Fruit fly (Drosophila melanogaster) whole organism, embryonic: ENCODE results near the gene Mgat3.

Experiments used
- Antp ChIP-seq: fragments of 200-800 bp; sonication (Bioruptor generic); optimal IDR thresholded peaks from 3 replicates; lab custom pipeline; 2016; ENCODE audit warnings: missing biosample characterization, missing genetic modification characterization
- B-H2 ChIP-seq: fragments of 200-800 bp; sonication (Bioruptor generic); optimal IDR thresholded peaks from 2 replicates; lab custom pipeline; 2018; ENCODE audit warnings: missing biosample characterization, mild to moderate bottlenecking, missing genetic modification characterization
- CG1024 ChIP-seq: fragments of 200-800 bp; sonication (Bioruptor generic); IDR thresholded peaks from 2 replicates; pipeline ENCODE4 v1.3.6; 2022; ENCODE audit warnings: missing biosample characterization, missing genetic modification characterization
- CG10654 ChIP-seq: fragments of 200-800 bp; sonication (Bioruptor generic); optimal IDR thresholded peaks from 2 replicates; lab custom pipeline; 2016; ENCODE audit warnings: missing biosample characterization, missing genetic modification characterization
- CG11695 ChIP-seq: fragments of 200-800 bp; sonication (Bioruptor generic); IDR thresholded peaks from 3 replicates; pipeline ENCODE4 v1.3.6; 2022; ENCODE audit warnings: missing biosample characterization, missing genetic modification characterization
- CG14050 ChIP-seq: fragments of 200-800 bp; sonication (Bioruptor generic); IDR thresholded peaks from 3 replicates; pipeline ENCODE4 v1.3.6; 2022; ENCODE audit warnings: missing biosample characterization, missing genetic modification characterization
- CG15696 ChIP-seq: fragments of 200-800 bp; sonication (Bioruptor generic); optimal IDR thresholded peaks from 2 replicates; lab custom pipeline; 2019; ENCODE audit warnings: missing biosample characterization, mild to moderate bottlenecking, missing genetic modification characterization, moderate library complexity
- CG1603 ChIP-seq: fragments of 200-800 bp; sonication (Bioruptor generic); optimal IDR thresholded peaks from 2 replicates; lab custom pipeline; 2019; ENCODE audit warnings: missing biosample characterization, mild to moderate bottlenecking, missing genetic modification characterization, moderate library complexity
- CG16813 ChIP-seq: fragments of 200-800 bp; sonication (Bioruptor generic); IDR thresholded peaks from 3 replicates; pipeline ENCODE4 v1.3.6; 2022; ENCODE audit warnings: missing biosample characterization, missing genetic modification characterization; ENCODE audit not compliant: partially characterized antibody
- CG16863 ChIP-seq: fragments of 200-800 bp; sonication (Bioruptor generic); optimal IDR thresholded peaks from 3 replicates; lab custom pipeline; 2016; ENCODE audit warnings: missing biosample characterization, missing genetic modification characterization
- CG17359 ChIP-seq: fragments of 200-800 bp; sonication (Bioruptor generic); optimal IDR thresholded peaks from 3 replicates; lab custom pipeline; 2018; ENCODE audit warnings: missing biosample characterization, mild to moderate bottlenecking, missing genetic modification characterization, moderate library complexity
- CG2875 ChIP-seq: fragments of 200-800 bp; sonication (Bioruptor generic); optimal IDR thresholded peaks from 2 replicates; lab custom pipeline; 2017; ENCODE audit warnings: missing biosample characterization, mild to moderate bottlenecking, missing genetic modification characterization, missing genetic modification reagents
- CG3281 ChIP-seq: fragments of 200-800 bp; sonication (Bioruptor generic); optimal IDR thresholded peaks from 3 replicates; lab custom pipeline; 2017; ENCODE audit warnings: missing biosample characterization, mild to moderate bottlenecking, missing genetic modification characterization
- CG4730 ChIP-seq: fragments of 200-800 bp; sonication (Bioruptor generic); IDR thresholded peaks from 2 replicates; pipeline ENCODE4 v1.3.6; 2022; ENCODE audit warnings: missing biosample characterization, missing genetic modification characterization
- CG5245 ChIP-seq: fragments of 200-800 bp; sonication (Bioruptor generic); optimal IDR thresholded peaks from 3 replicates; lab custom pipeline; 2016; ENCODE audit warnings: missing biosample characterization, missing genetic modification characterization
- CG6272 ChIP-seq: fragments of 200-800 bp; sonication (Bioruptor generic); IDR thresholded peaks from 2 replicates; pipeline ENCODE4 v1.3.6; 2022; ENCODE audit warnings: missing biosample characterization, missing genetic modification characterization
- CG7786 ChIP-seq: fragments of 200-800 bp; sonication (Bioruptor generic); optimal IDR thresholded peaks from 2 replicates; lab custom pipeline; 2016; ENCODE audit warnings: missing biosample characterization, missing genetic modification characterization
- CG9727 ChIP-seq: fragments of 200-800 bp; sonication (Bioruptor generic); optimal IDR thresholded peaks from 3 replicates; lab custom pipeline; 2017; ENCODE audit warnings: missing biosample characterization, mild to moderate bottlenecking, missing genetic modification characterization
- Camta ChIP-seq: fragments of 200-800 bp; sonication (Bioruptor generic); optimal IDR thresholded peaks from 2 replicates; lab custom pipeline; 2016; ENCODE audit warnings: missing biosample characterization, missing genetic modification characterization
- CoRest ChIP-seq: fragments of 200-800 bp; sonication (Bioruptor generic); optimal IDR thresholded peaks from 3 replicates; lab custom pipeline; 2018; ENCODE audit warnings: missing biosample characterization, mild to moderate bottlenecking, missing genetic modification characterization, moderate library complexity
- Dad ChIP-seq: fragments of 200-800 bp; sonication (Bioruptor generic); optimal IDR thresholded peaks from 3 replicates; lab custom pipeline; 2016; ENCODE audit warnings: missing biosample characterization, missing genetic modification characterization
- Fer1 ChIP-seq: fragments of 200-800 bp; sonication (Bioruptor generic); optimal IDR thresholded peaks from 2 replicates; lab custom pipeline; 2017; ENCODE audit warnings: missing biosample characterization, mild to moderate bottlenecking, missing genetic modification characterization
- Fer3 ChIP-seq: fragments of 200-800 bp; sonication (Bioruptor generic); optimal IDR thresholded peaks from 2 replicates; lab custom pipeline; 2018; ENCODE audit warnings: missing biosample characterization, mild to moderate bottlenecking, missing genetic modification characterization, moderate library complexity
- HLH3B ChIP-seq: fragments of 200-800 bp; sonication (Bioruptor generic); IDR thresholded peaks from 2 replicates; pipeline ENCODE4 v1.3.6; 2022; ENCODE audit warnings: missing biosample characterization, missing genetic modification characterization
- Hsf ChIP-seq: fragments of 200-800 bp; sonication (Bioruptor generic); optimal IDR thresholded peaks from 3 replicates; lab custom pipeline; 2016; ENCODE audit warnings: missing biosample characterization, missing genetic modification characterization
- Med ChIP-seq: fragments of 200-800 bp; sonication (Bioruptor generic); peaks from one replicate; lab custom pipeline; 2016; ENCODE audit warnings: missing biosample characterization, missing genetic modification characterization, mild to moderate bottlenecking, inconsistent platforms, moderate library complexity
- Mes4 ChIP-seq: fragments of 200-800 bp; sonication (Bioruptor generic); optimal IDR thresholded peaks from 2 replicates; lab custom pipeline; 2016; ENCODE audit warnings: missing biosample characterization, missing genetic modification characterization
- Nf-YA ChIP-seq: fragments of 200-800 bp; sonication (Bioruptor generic); IDR thresholded peaks from 2 replicates; pipeline ENCODE4 v1.3.6; 2022; ENCODE audit warnings: missing biosample characterization, missing genetic modification characterization
- NfI ChIP-seq: fragments of 200-800 bp; sonication (Bioruptor generic); optimal IDR thresholded peaks from 3 replicates; lab custom pipeline; 2018; ENCODE audit warnings: missing biosample characterization, mild to moderate bottlenecking, missing genetic modification characterization, moderate library complexity
- Spps ChIP-seq: fragments of 200-800 bp; sonication (Bioruptor generic); optimal IDR thresholded peaks from 2 replicates; lab custom pipeline; 2018; ENCODE audit warnings: missing biosample characterization, mild to moderate bottlenecking, missing genetic modification characterization
- ara ChIP-seq: fragments of 200-800 bp; sonication (Bioruptor generic); IDR thresholded peaks from 2 replicates; pipeline ENCODE4 v1.3.6; 2022; ENCODE audit warnings: missing biosample characterization, missing genetic modification characterization
- chif ChIP-seq, 2 experiments: fragments of 200-800 bp; sonication (Bioruptor generic); optimal IDR thresholded peaks; 3 replicates each; lab custom pipeline; 2016; ENCODE audit warnings: missing biosample characterization in 2 of 2, missing genetic modification characterization in 2 of 2
- dati ChIP-seq: fragments of 200-800 bp; sonication (Bioruptor generic); IDR thresholded peaks from 2 replicates; pipeline ENCODE4 v1.3.6; 2022; ENCODE audit warnings: missing biosample characterization, missing genetic modification characterization
- ftz-f1 ChIP-seq: fragments of 200-800 bp; sonication (Bioruptor generic); optimal IDR thresholded peaks from 2 replicates; lab custom pipeline; 2016; ENCODE audit warnings: missing biosample characterization, missing genetic modification characterization
- grn ChIP-seq: fragments of 200-800 bp; sonication (Bioruptor generic); optimal IDR thresholded peaks from 3 replicates; lab custom pipeline; 2017; ENCODE audit warnings: missing biosample characterization, missing genetic modification characterization
- her ChIP-seq: fragments of 200-800 bp; sonication (Bioruptor generic); optimal IDR thresholded peaks from 2 replicates; lab custom pipeline; 2016; ENCODE audit warnings: missing biosample characterization, missing genetic modification characterization
- ken ChIP-seq: fragments of 200-800 bp; sonication (Bioruptor generic); IDR thresholded peaks from 3 replicates; pipeline ENCODE4 v1.3.6; 2022; ENCODE audit warnings: missing biosample characterization, missing genetic modification characterization
- knrl ChIP-seq: fragments of 200-800 bp; sonication (Bioruptor generic); IDR thresholded peaks from 3 replicates; pipeline ENCODE4 v1.3.6; 2022; ENCODE audit warnings: missing biosample characterization, missing genetic modification characterization; ENCODE audit not compliant: partially characterized antibody
- lmd ChIP-seq: fragments of 200-800 bp; sonication (Bioruptor generic); IDR thresholded peaks from 2 replicates; pipeline ENCODE4 v1.3.6; 2022; ENCODE audit warnings: missing biosample characterization, missing genetic modification characterization
- mam ChIP-seq: fragments of 200-800 bp; sonication (Bioruptor generic); optimal IDR thresholded peaks from 3 replicates; lab custom pipeline; 2016; ENCODE audit warnings: missing biosample characterization, missing genetic modification characterization
- nerfin-1 ChIP-seq: fragments of 200-800 bp; sonication (Bioruptor generic); optimal IDR thresholded peaks from 3 replicates; lab custom pipeline; 2019; ENCODE audit warnings: missing biosample characterization, mild to moderate bottlenecking, missing genetic modification characterization, moderate library complexity
- nmo ChIP-seq: fragments of 200-800 bp; sonication (Bioruptor generic); optimal IDR thresholded peaks from 2 replicates; lab custom pipeline; 2018; ENCODE audit warnings: missing biosample characterization, mild to moderate bottlenecking, missing genetic modification characterization, moderate library complexity
- pb ChIP-seq: fragments of 200-800 bp; sonication (Bioruptor generic); optimal IDR thresholded peaks from 3 replicates; lab custom pipeline; 2016; ENCODE audit warnings: missing biosample characterization, missing genetic modification characterization
- pnt ChIP-seq: fragments of 200-800 bp; sonication (Bioruptor generic); optimal IDR thresholded peaks from 3 replicates; lab custom pipeline; 2016; ENCODE audit warnings: missing biosample characterization, missing genetic modification characterization
- rib ChIP-seq: fragments of 200-800 bp; sonication (Bioruptor generic); IDR thresholded peaks from 2 replicates; pipeline ENCODE4 v1.3.6; 2022; ENCODE audit warnings: missing biosample characterization, missing genetic modification characterization
- slbo ChIP-seq: fragments of 200-800 bp; sonication (Bioruptor generic); IDR thresholded peaks from 2 replicates; pipeline ENCODE4 v1.3.6; 2022; ENCODE audit warnings: missing biosample characterization, missing genetic modification characterization
- sug ChIP-seq: fragments of 200-800 bp; optimal IDR thresholded peaks from 2 replicates; lab custom pipeline; 2019; ENCODE audit warnings: missing biosample characterization, mild to moderate bottlenecking, missing genetic modification characterization, moderate library complexity
- tin ChIP-seq: fragments of 200-800 bp; sonication (Bioruptor generic); optimal IDR thresholded peaks from 3 replicates; lab custom pipeline; 2016; ENCODE audit warnings: missing biosample characterization, missing genetic modification characterization
- tna ChIP-seq: fragments of 200-800 bp; sonication (Bioruptor generic); IDR thresholded peaks from 2 replicates; pipeline ENCODE4 v1.3.6; 2022; ENCODE audit warnings: missing biosample characterization, missing genetic modification characterization; ENCODE audit not compliant: partially characterized antibody
- trh ChIP-seq: fragments of 200-800 bp; sonication (Bioruptor generic); optimal IDR thresholded peaks from 2 replicates; lab custom pipeline; 2016; ENCODE audit warnings: missing biosample characterization, missing genetic modification characterization

The Mgat3 gene

dm6 chr2L:13215640-13216129, 33.3 kb upstream of the Mgat3 start (continued):
- TF ChIP-seq mam (GFP tag; lab: Kevin White, UChicago) (peak; percentile 36), Nf-YA (GFP tag; lab: Robert Waterston, UW) (peak; percentile 68), grn (GFP tag; lab: Kevin White, UChicago) (peak; percentile 81), tna (peak; percentile 55), nmo (peak; percentile 45), pnt (GFP tag; lab: Kevin White, UChicago) (peak; percentile 2), CG11695 (GFP tag; lab: Robert Waterston, UW) (peak; percentile 42; the same call in 1 of the 3 replicates), CG9727 (peak; percentile 25), Med (GFP tag; lab: Kevin White, UChicago) (peak; percentile 97), sug (peak; percentile 33), tin (GFP tag; lab: Kevin White, UChicago) (peak; percentile 40), slbo (peak; percentile 80), trh (GFP tag; lab: Kevin White, UChicago) (peak; percentile 8), chif (GFP tag; optimal IDR thresholded peaks at IDR 0.05; lab: Kevin White, UChicago) (peak in 1 of 2 experiments; percentile 52), CG16863 (GFP tag; lab: Kevin White, UChicago) (peak; percentile 31), CG3281 (peak; percentile 24), NfI (GFP tag; lab: Kevin White, UChicago) (peak; percentile 13), CG1024 (GFP tag; lab: Robert Waterston, UW) (peak; percentile 50; the same call in 1 of the 2 replicates), HLH3B (GFP tag; lab: Robert Waterston, UW) (peak; percentile 66; the same call in 1 of the 2 replicates), CG17359 (tag; lab: Kevin White, UChicago) (peak; percentile 83), CG16813 (GFP tag; lab: Robert Waterston, UW) (peak; percentile 54; the same call in 2 of the 3 replicates), CG6272 (peak; percentile 28; the same call in 1 of the 2 replicates), lmd (GFP tag; lab: Robert Waterston, UW) (0 out of 2 replicates have a peak, but pooled peaks have one; percentile 20), CG4730 (GFP tag; lab: Robert Waterston, UW) (peak; percentile 44; the same call in 1 of the 2 replicates), CG10654 (peak; percentile 20), ftz-f1 (GFP tag; lab: Kevin White, UChicago) (peak; percentile 13), Mes4 (peak; percentile 58), Camta (peak; percentile 50), Spps (tag; lab: Kevin White, UChicago) (peak; percentile 15), knrl (GFP tag; lab: Robert Waterston, UW) (peak; percentile 78; the same call in 2 of the 3 replicates), CoRest (tag; lab: Kevin White, UChicago) (peak; percentile 36), Fer1 (GFP tag; lab: Kevin White, UChicago) (peak; percentile 10), CG7786 (GFP tag; lab: Kevin White, UChicago) (peak; percentile 47), CG5245 (GFP tag; lab: Kevin White, UChicago) (peak; percentile 37), ara (peak; percentile 49; the same call in 1 of the 2 replicates), her (peak; percentile 73), dati (GFP tag; lab: Robert Waterston, UW) (peak; percentile 31; the same call in 1 of the 2 replicates), pb (GFP tag; lab: Kevin White, UChicago) (peak; percentile 42), Hsf (GFP tag; lab: Kevin White, UChicago) (peak; percentile 44), CG14050 (GFP tag; lab: Robert Waterston, UW) (0 out of 3 replicates have a peak, but pooled peaks have one; percentile 16), nerfin-1 (peak; percentile 28), Antp (peak; percentile 75), Fer3 (tag; lab: Kevin White, UChicago) (peak; percentile 62), rib (peak; percentile 67), CG15696 (tag; lab: Kevin White, UChicago) (peak; percentile 73), ken (GFP tag; lab: Robert Waterston, UW) (peak; percentile 65; the same call in 2 of the 3 replicates), Dad (GFP tag; lab: Kevin White, UChicago) (peak; percentile 68), CG2875 (GFP tag; lab: Kevin White, UChicago) (peak; percentile 51), CG1603 (tag; lab: Kevin White, UChicago) (peak; percentile 46), B-H2 (GFP tag; lab: Kevin White, UChicago) (peak; percentile 39)
